Worm (Caenorhabditis elegans) whole organism, L1 larva: ENCODE results near the gene srx-45.

ENCODE experiments used
- C34B4.2 ChIP-seq: sonication (generic microtip); optimal IDR thresholded peaks from 2 replicates; lab custom pipeline; 2017; ENCODE audit warnings: mild to moderate bottlenecking, missing genetic modification characterization, missing compliant biosample characterization
- Y116A8C.19 ChIP-seq: sonication (generic microtip); optimal IDR thresholded peaks from 2 replicates; lab custom pipeline; 2016; ENCODE audit warnings: missing compliant biosample characterization, missing genetic modification characterization, borderline replicate concordance
- aha-1 ChIP-seq: fragments of 150-350 bp; optimal IDR thresholded peaks from 2 replicates; lab custom pipeline; 2014; ENCODE audit warnings: missing biosample characterization, missing genetic modification characterization
- alr-1 ChIP-seq: fragments of 200-800 bp; sonication (Bioruptor generic); optimal IDR thresholded peaks from 2 replicates; lab custom pipeline; 2018; ENCODE audit warnings: borderline replicate concordance, mild to moderate bottlenecking, missing genetic modification characterization, missing compliant biosample characterization
- blmp-1 ChIP-seq: fragments of 150-350 bp; optimal IDR thresholded peaks from 2 replicates; lab custom pipeline; 2014; ENCODE audit warnings: missing biosample characterization, missing genetic modification characterization
- ceh-63 ChIP-seq: fragments of 200-800 bp; sonication (Bioruptor generic); optimal IDR thresholded peaks from 2 replicates; lab custom pipeline; 2018; ENCODE audit warnings: mild to moderate bottlenecking, missing genetic modification characterization, missing compliant biosample characterization
- ceh-88 ChIP-seq: fragments of 200-800 bp; sonication (Bioruptor generic); IDR thresholded peaks from 2 replicates; pipeline ENCODE4 v1.3.6; 2022; ENCODE audit warnings: missing genetic modification characterization, missing compliant biosample characterization
- ceh-90 ChIP-seq: sonication (generic microtip); optimal IDR thresholded peaks from 2 replicates; lab custom pipeline; 2016; ENCODE audit warnings: missing genetic modification characterization, missing compliant biosample characterization
- ces-1 ChIP-seq: fragments of 150-350 bp; optimal IDR thresholded peaks from 2 replicates; lab custom pipeline; 2014; ENCODE audit warnings: missing biosample characterization, missing genetic modification reagents, missing genetic modification characterization
- dpl-1 ChIP-seq, 3 experiments: fragments of 150-350 bp in 2 of 3; sonication (generic microtip) in 1 of 3; optimal IDR thresholded peaks; 2 replicates each; lab custom pipeline; 2014 to 2017; ENCODE audit warnings: missing biosample characterization in 3 of 3, missing genetic modification characterization in 3 of 3, missing genetic modification reagents in 3 of 3
- dsc-1 ChIP-seq: sonication (generic microtip); optimal IDR thresholded peaks from 2 replicates; lab custom pipeline; 2016; ENCODE audit warnings: mild to moderate bottlenecking, missing genetic modification characterization, missing compliant biosample characterization
- efl-1 ChIP-seq, 4 experiments: fragments of 150-350 bp; optimal IDR thresholded peaks in 3 of 4; peaks in 1 of 4; 1 replicate in 1 of 4; 2 replicates in 3 of 4; lab custom pipeline; 2014; ENCODE audit warnings: missing biosample characterization in 2 of 4, missing genetic modification characterization in 2 of 4, missing genetic modification reagents in 2 of 4
- efl-3 ChIP-seq: fragments of 200-800 bp; sonication (Bioruptor generic); optimal IDR thresholded peaks from 2 replicates; lab custom pipeline; 2018; ENCODE audit warnings: mild to moderate bottlenecking, missing genetic modification characterization, missing compliant biosample characterization
- egl-13 ChIP-seq: sonication (generic microtip); optimal IDR thresholded peaks from 2 replicates; lab custom pipeline; 2016; ENCODE audit warnings: missing genotype, missing genetic modification reagents, missing genetic modification characterization, missing compliant biosample characterization
- egl-27 ChIP-seq, 2 experiments: fragments of 150-350 bp in 1 of 2; sonication (generic microtip); optimal IDR thresholded peaks; 3 replicates each; lab custom pipeline; 2017 to 2018; ENCODE audit warnings: missing biosample characterization in 2 of 2, missing genetic modification characterization in 2 of 2, missing genetic modification reagents in 2 of 2
- elt-2 ChIP-seq: sonication (generic microtip); optimal IDR thresholded peaks from 2 replicates; lab custom pipeline; 2016; ENCODE audit warnings: missing genetic modification characterization, mild to moderate bottlenecking, inconsistent platforms, missing compliant biosample characterization, missing genetic modification reagents
- ets-5 ChIP-seq: fragments of 200-800 bp; sonication (Bioruptor generic); IDR thresholded peaks from 2 replicates; pipeline ENCODE4 v1.3.6; 2022; ENCODE audit warnings: missing genetic modification characterization, missing compliant biosample characterization
- fkh-4 ChIP-seq: sonication (generic microtip); optimal IDR thresholded peaks from 2 replicates; lab custom pipeline; 2016; ENCODE audit warnings: missing compliant biosample characterization, missing genetic modification characterization, borderline replicate concordance
- fkh-8 ChIP-seq: sonication (generic microtip); optimal IDR thresholded peaks from 2 replicates; lab custom pipeline; 2016; ENCODE audit warnings: mild to moderate bottlenecking, missing genetic modification characterization, missing compliant biosample characterization
- grh-1 ChIP-seq: fragments of 200-800 bp; sonication (Bioruptor generic); IDR thresholded peaks from 2 replicates; pipeline ENCODE4 v1.3.6; 2022; ENCODE audit warnings: missing genetic modification reagents, missing genetic modification characterization, missing compliant biosample characterization
- hlh-4 ChIP-seq: sonication (generic microtip); optimal IDR thresholded peaks from 2 replicates; lab custom pipeline; 2016; ENCODE audit warnings: mild to moderate bottlenecking, missing genetic modification characterization, missing compliant biosample characterization
- lin-35 ChIP-seq, 2 experiments: fragments of 150-350 bp; optimal IDR thresholded peaks; 2 replicates each; lab custom pipeline; 2014; ENCODE audit warnings: missing biosample characterization in 2 of 2, missing genetic modification characterization in 2 of 2, missing genetic modification reagents in 2 of 2
- lin-39 ChIP-seq: fragments of 150-350 bp; optimal IDR thresholded peaks from 2 replicates; lab custom pipeline; 2014; ENCODE audit warnings: missing biosample characterization, missing genetic modification reagents, missing genetic modification characterization
- lir-3 ChIP-seq: sonication (generic microtip); optimal IDR thresholded peaks from 2 replicates; lab custom pipeline; 2016; ENCODE audit warnings: mild to moderate bottlenecking, missing genetic modification characterization, moderate library complexity, missing compliant biosample characterization; ENCODE audit not compliant: poor library complexity
- mdl-1 ChIP-seq, 2 experiments: fragments of 150-350 bp; optimal IDR thresholded peaks; 2 replicates each; lab custom pipeline; 2014 to 2017; ENCODE audit warnings: missing biosample characterization in 2 of 2, missing genetic modification characterization in 2 of 2, inconsistent platforms in 1 of 2
- mef-2 ChIP-seq: fragments of 150-350 bp; optimal IDR thresholded peaks from 2 replicates; lab custom pipeline; 2014; ENCODE audit warnings: missing biosample characterization, missing genetic modification characterization
- nhr-19 ChIP-seq: fragments of 200-800 bp; sonication (Bioruptor generic); conservative IDR thresholded peaks from 2 replicates; pipeline ENCODE4 v1.3.6; 2022; ENCODE audit warnings: missing genetic modification characterization, missing compliant biosample characterization
- nhr-20 ChIP-seq: sonication (generic microtip); optimal IDR thresholded peaks from 2 replicates; lab custom pipeline; 2016; ENCODE audit warnings: mild to moderate bottlenecking, missing genetic modification characterization, missing compliant biosample characterization
- nhr-237 ChIP-seq: fragments of 150-350 bp; optimal IDR thresholded peaks from 2 replicates; lab custom pipeline; 2014; ENCODE audit warnings: missing biosample characterization, missing genetic modification characterization
- nhr-47 ChIP-seq: sonication (generic microtip); optimal IDR thresholded peaks from 2 replicates; lab custom pipeline; 2016; ENCODE audit warnings: mild to moderate bottlenecking, missing genetic modification characterization, moderate library complexity, missing compliant biosample characterization
- nhr-76 ChIP-seq: sonication (generic microtip); optimal IDR thresholded peaks from 2 replicates; lab custom pipeline; 2017; ENCODE audit warnings: missing biosample characterization, missing genetic modification characterization
- nhr-85 ChIP-seq: sonication (generic microtip); peaks from one replicate; lab custom pipeline; 2016; ENCODE audit warnings: missing genetic modification characterization, inconsistent platforms, missing compliant biosample characterization
- pag-3 ChIP-seq: sonication (generic microtip); optimal IDR thresholded peaks from 2 replicates; lab custom pipeline; 2017; ENCODE audit warnings: missing genetic modification characterization, mild to moderate bottlenecking, missing compliant biosample characterization, antibody characterized with exemption, borderline replicate concordance; ENCODE audit not compliant: insufficient read depth
- pax-3 ChIP-seq: fragments of 200-800 bp; sonication (Bioruptor generic); optimal IDR thresholded peaks from 2 replicates; lab custom pipeline; 2018; ENCODE audit warnings: mild to moderate bottlenecking, missing genetic modification characterization, moderate library complexity, missing compliant biosample characterization
- rnt-1 ChIP-seq: sonication (generic microtip); optimal IDR thresholded peaks from 2 replicates; lab custom pipeline; 2016; ENCODE audit warnings: mild to moderate bottlenecking, missing genetic modification characterization, moderate library complexity, missing compliant biosample characterization
- skn-1 ChIP-seq: fragments of 150-350 bp; optimal IDR thresholded peaks from 2 replicates; lab custom pipeline; 2014; ENCODE audit warnings: missing biosample characterization, missing genetic modification characterization
- snpc-4 ChIP-seq: fragments of 150-350 bp; optimal IDR thresholded peaks from 2 replicates; lab custom pipeline; 2014; ENCODE audit warnings: missing biosample characterization, missing genetic modification characterization
- sox-4 ChIP-seq: sonication (generic microtip); optimal IDR thresholded peaks from 2 replicates; lab custom pipeline; 2016; ENCODE audit warnings: missing genetic modification characterization, missing compliant biosample characterization
- tbx-2 ChIP-seq: sonication (generic microtip); optimal IDR thresholded peaks from 2 replicates; lab custom pipeline; 2016; ENCODE audit warnings: missing genetic modification characterization, missing compliant biosample characterization
- unc-130 ChIP-seq: fragments of 150-350 bp; optimal IDR thresholded peaks from 2 replicates; lab custom pipeline; 2017; ENCODE audit warnings: missing biosample characterization, missing genetic modification characterization, inconsistent platforms
- vab-15 ChIP-seq: sonication (generic microtip); optimal IDR thresholded peaks from 2 replicates; lab custom pipeline; 2017; ENCODE audit warnings: missing genotype, mild to moderate bottlenecking, missing genetic modification characterization, missing compliant biosample characterization
- ztf-4 ChIP-seq: fragments of 150-350 bp; optimal IDR thresholded peaks from 2 replicates; lab custom pipeline; 2014; ENCODE audit warnings: missing biosample characterization, missing genetic modification characterization

srx-45 gene

DNA sequence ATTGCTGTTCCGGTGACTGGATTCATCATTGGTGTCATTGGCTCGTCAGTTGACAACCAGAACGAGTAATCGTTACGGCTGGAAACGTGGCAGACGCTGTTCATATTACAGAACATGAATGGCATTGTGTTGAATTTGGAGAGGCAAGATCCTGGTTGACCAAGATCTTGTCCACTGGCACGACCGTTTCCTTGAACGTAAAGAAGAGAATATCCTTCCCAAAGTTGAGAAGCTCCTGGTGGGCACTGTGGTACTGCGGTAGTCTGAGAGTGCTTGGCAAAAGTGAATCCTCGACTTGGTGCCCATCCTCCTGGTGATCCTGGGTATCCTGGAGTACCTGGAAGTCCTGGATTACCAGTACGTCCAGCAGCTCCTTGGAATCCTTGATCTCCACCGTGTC is 31.5 kb upstream of the srx-45 start:
- TF ChIP-seq rnt-1 (tag; lab: Kevin White, UChicago) (no peak), lin-35 (GFP tag; optimal IDR thresholded peaks at IDR 0.05; lab: Kevin White, UChicago) (no peak), efl-1 (optimal IDR thresholded peaks at IDR 0.05; lab: Kevin White, UChicago) (no peak), efl-1 (GFP tag; optimal IDR thresholded peaks at IDR 0.05 in 1 of 2; lab: Kevin White, UChicago) (peak in 1 of 2 experiments; percentile 85), egl-13 (tag; lab: Kevin White, UChicago) (no peak)
- TF ChIP-seq, all 84 proteins: peak for 1

DNA sequence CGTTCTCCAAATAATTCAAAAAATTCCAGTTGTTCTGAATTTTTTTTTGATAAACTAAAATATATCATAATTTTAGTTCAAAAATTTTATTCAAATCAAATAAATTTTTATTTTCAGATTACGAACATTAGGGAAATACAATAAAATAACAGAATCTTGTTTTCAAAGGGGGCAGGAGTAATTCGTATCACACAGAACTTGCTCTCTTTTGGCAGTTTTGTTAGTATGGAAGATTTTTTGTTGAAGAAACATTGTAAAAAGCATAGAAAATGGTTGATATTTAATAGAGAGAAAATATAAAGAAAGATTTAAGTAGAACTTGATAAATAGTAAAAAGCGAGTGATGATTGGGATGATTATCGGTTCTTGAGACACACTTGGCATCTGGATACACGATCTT is 30.3 kb upstream of the srx-45 start:
- TF ChIP-seq pax-3 (tag; lab: Kevin White, UChicago): no peak
- no peak for TF ChIP-seq snpc-4 (tag; lab: Kevin White, UChicago)
- TF ChIP-seq mdl-1 (tag; optimal IDR thresholded peaks at IDR 0.05; lab: Kevin White, UChicago): no peak
- TF ChIP-seq hlh-4 (tag; lab: Kevin White, UChicago): no peak
- no peak for TF ChIP-seq ceh-63 (GFP tag; lab: Kevin White, UChicago)
- no peak for TF ChIP-seq nhr-19 (GFP tag; lab: Robert Waterston, UW)
- no peak for TF ChIP-seq sox-4 (tag; lab: Kevin White, UChicago)
- TF ChIP-seq unc-130: no peak
- TF ChIP-seq aha-1 (tag; lab: Kevin White, UChicago): no peak
- no peak for TF ChIP-seq nhr-47 (tag; lab: Kevin White, UChicago)
- no peak for TF ChIP-seq dpl-1 (GFP tag; optimal IDR thresholded peaks at IDR 0.05; lab: Kevin White, UChicago)
- TF ChIP-seq nhr-20 (tag; lab: Kevin White, UChicago): no peak
- TF ChIP-seq alr-1 (tag; lab: Kevin White, UChicago): no peak
- TF ChIP-seq fkh-4 (tag; lab: Kevin White, UChicago): no peak
- no peak for TF ChIP-seq fkh-8 (tag; lab: Kevin White, UChicago)
- TF ChIP-seq skn-1: no peak
- no peak for TF ChIP-seq elt-2
- TF ChIP-seq tbx-2 (tag; lab: Kevin White, UChicago): no peak
- TF ChIP-seq ztf-4 (tag; lab: Kevin White, UChicago): no peak
- TF ChIP-seq nhr-85 (tag; lab: Kevin White, UChicago): no peak

DNA sequence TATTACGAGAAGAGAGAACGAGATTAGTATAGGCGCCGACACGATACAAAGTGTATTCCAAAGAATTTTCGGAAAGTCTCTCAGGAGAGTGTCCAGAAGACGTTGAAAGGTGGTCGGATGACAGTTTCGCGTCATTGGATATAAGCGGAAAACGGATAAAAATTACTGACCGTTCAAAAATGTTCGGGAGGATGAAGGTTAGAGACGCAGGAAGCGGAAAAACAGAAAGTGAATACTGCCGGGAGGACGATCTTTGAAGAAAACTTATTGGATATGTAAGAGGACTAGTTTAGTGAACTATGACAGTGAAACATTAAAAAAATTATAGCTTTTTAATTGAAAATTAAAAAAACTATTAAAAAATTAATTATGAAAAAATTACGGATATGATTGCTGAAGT is 28.6 kb upstream of the srx-45 start:
- TF ChIP-seq egl-27 (tag; optimal IDR thresholded peaks at IDR 0.05; lab: Kevin White, UChicago): no peak
- TF ChIP-seq blmp-1: peak; percentile 95

DNA sequence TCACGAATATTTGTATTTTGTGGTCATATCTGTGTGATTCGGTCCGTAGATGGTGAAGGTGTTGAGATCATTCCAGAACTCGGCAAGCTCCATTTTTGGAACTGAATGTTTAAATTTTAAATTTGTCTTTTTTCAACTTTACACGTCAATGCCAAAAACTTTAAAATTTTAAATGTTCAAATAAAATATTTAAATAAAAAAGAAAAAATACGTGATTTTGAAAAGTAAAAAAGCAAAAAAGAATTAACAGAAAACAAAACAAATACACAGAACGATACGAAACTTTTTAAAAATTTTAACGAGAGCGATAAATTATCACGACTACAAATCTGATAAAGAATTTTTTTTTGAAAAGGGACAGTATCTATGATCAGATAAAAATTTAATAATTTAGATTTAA is 27.7 kb upstream of the srx-45 start, which contains the start of gene elo-4:
elo-4 (minus strand) TSS at position 101 of the 400 bp plus-strand sequence.
- TF ChIP-seq dsc-1 (tag; lab: Kevin White, UChicago) (no peak), pag-3 (tag; lab: Kevin White, UChicago) (no peak), ceh-88 (GFP tag; lab: Robert Waterston, UW) (no peak), Y116A8C.19 (tag; lab: Kevin White, UChicago) (no peak), lir-3 (no peak), alr-1 (tag; lab: Kevin White, UChicago) (no peak), nhr-237 (no peak), mef-2 (tag; lab: Kevin White, UChicago) (no peak), ceh-90 (tag; lab: Kevin White, UChicago) (no peak), ets-5 (GFP tag; lab: Robert Waterston, UW) (no peak), ces-1 (no peak), C34B4.2 (tag; lab: Kevin White, UChicago) (no peak), lin-39 (no peak), grh-1 (GFP tag; lab: Robert Waterston, UW) (no peak), efl-3 (no peak), nhr-76 (no peak), vab-15 (no peak)
- TF ChIP-seq, all 84 proteins: peak for 0
